Fruit fly (Drosophila melanogaster): Measurements from ENCODE around the gene CG14683.

dm6 chr3R:10687312-10687711, 9.1 kb upstream of the CG14683 start:
- TF ChIP-seq Hnf4 (GFP tag; optimal IDR thresholded peaks at IDR 0.05) (no peak), rgr (GFP tag; optimal IDR thresholded peaks at IDR 0.05) (no peak), lola (GFP tag; optimal IDR thresholded peaks at IDR 0.05) (no peak)

Data from whole organism, wandering third instar larva.